Worm (Caenorhabditis elegans) whole organism, late embryonic: ENCODE data around the gene srw-67.

Experiments used
- C08G9.2 ChIP-seq: sonication (generic microtip); optimal IDR thresholded peaks from 2 replicates; lab custom pipeline; 2016; ENCODE audit warnings: mild to moderate bottlenecking, missing genetic modification characterization, moderate library complexity, missing compliant biosample characterization
- C38D4.7 ChIP-seq: fragments of 200-800 bp; sonication (Bioruptor generic); optimal IDR thresholded peaks from 2 replicates; lab custom pipeline; 2018; ENCODE audit warnings: mild to moderate bottlenecking, missing genetic modification characterization, moderate library complexity, missing compliant biosample characterization
- F13H6.1 ChIP-seq: sonication (generic microtip); optimal IDR thresholded peaks from 2 replicates; lab custom pipeline; 2016; ENCODE audit warnings: missing genetic modification characterization, missing compliant biosample characterization
- K02D7.2 ChIP-seq: sonication (generic microtip); optimal IDR thresholded peaks from 2 replicates; lab custom pipeline; 2017; ENCODE audit warnings: mild to moderate bottlenecking, missing genetic modification characterization, missing compliant biosample characterization
- T23F11.4 ChIP-seq: fragments of 200-800 bp; sonication (Bioruptor generic); optimal IDR thresholded peaks from 2 replicates; lab custom pipeline; 2018; ENCODE audit warnings: mild to moderate bottlenecking, missing genetic modification characterization, missing compliant biosample characterization
- ahr-1 ChIP-seq: sonication (generic microtip); optimal IDR thresholded peaks from 2 replicates; lab custom pipeline; 2016; ENCODE audit warnings: missing genetic modification characterization, missing compliant biosample characterization
- ceh-19 ChIP-seq: fragments of 200-800 bp; sonication (Bioruptor generic); optimal IDR thresholded peaks from 2 replicates; lab custom pipeline; 2018; ENCODE audit warnings: mild to moderate bottlenecking, missing genetic modification characterization, missing compliant biosample characterization
- ceh-2 ChIP-seq: sonication (generic microtip); optimal IDR thresholded peaks from 2 replicates; lab custom pipeline; 2016; ENCODE audit warnings: missing genotype, missing genetic modification characterization, missing compliant biosample characterization
- ceh-24 ChIP-seq: sonication (generic microtip); optimal IDR thresholded peaks from 2 replicates; lab custom pipeline; 2016; ENCODE audit warnings: mild to moderate bottlenecking, missing genetic modification characterization, missing compliant biosample characterization
- ceh-30 ChIP-seq: fragments of 150-350 bp; optimal IDR thresholded peaks from 2 replicates; lab custom pipeline; 2014; ENCODE audit warnings: missing biosample characterization, missing genetic modification characterization
- ceh-31 ChIP-seq: sonication (generic microtip); optimal IDR thresholded peaks from 2 replicates; lab custom pipeline; 2016; ENCODE audit warnings: missing genetic modification characterization, missing compliant biosample characterization
- ceh-45 ChIP-seq: fragments of 200-800 bp; sonication (Bioruptor generic); IDR thresholded peaks from 2 replicates; pipeline ENCODE4 v1.3.6; 2022; ENCODE audit warnings: missing genetic modification reagents, missing genetic modification characterization, missing compliant biosample characterization
- ceh-6 ChIP-seq: fragments of 200-800 bp; sonication (Bioruptor generic); optimal IDR thresholded peaks from 2 replicates; lab custom pipeline; 2018; ENCODE audit warnings: mild to moderate bottlenecking, missing genetic modification characterization, missing compliant biosample characterization
- elt-2 ChIP-seq: sonication (generic microtip); optimal IDR thresholded peaks from 2 replicates; lab custom pipeline; 2016; ENCODE audit warnings: missing genetic modification reagents, missing genetic modification characterization, missing compliant biosample characterization
- elt-4 ChIP-seq: sonication (generic microtip); optimal IDR thresholded peaks from 2 replicates; lab custom pipeline; 2016; ENCODE audit warnings: missing genetic modification characterization, missing compliant biosample characterization
- ets-4 ChIP-seq: sonication (generic microtip); optimal IDR thresholded peaks from 2 replicates; lab custom pipeline; 2016; ENCODE audit warnings: missing genetic modification characterization, missing compliant biosample characterization
- fkh-6 ChIP-seq: sonication (generic microtip); optimal IDR thresholded peaks from 2 replicates; lab custom pipeline; 2016; ENCODE audit warnings: missing genetic modification characterization, missing compliant biosample characterization
- gmeb-2 ChIP-seq: sonication (generic microtip); optimal IDR thresholded peaks from 2 replicates; lab custom pipeline; 2016; ENCODE audit warnings: missing genetic modification characterization, inconsistent platforms, missing compliant biosample characterization
- lim-6 ChIP-seq: sonication (generic microtip); optimal IDR thresholded peaks from 2 replicates; lab custom pipeline; 2016; ENCODE audit warnings: missing genetic modification characterization, missing compliant biosample characterization
- nhr-11 ChIP-seq: fragments of 150-350 bp; optimal IDR thresholded peaks from 2 replicates; lab custom pipeline; 2014; ENCODE audit warnings: missing biosample characterization, missing genetic modification characterization
- nhr-232 ChIP-seq: sonication (generic microtip); optimal IDR thresholded peaks from 2 replicates; lab custom pipeline; 2016; ENCODE audit warnings: missing genetic modification characterization, missing compliant biosample characterization
- pat-9 ChIP-seq: fragments of 200-800 bp; sonication (Bioruptor generic); optimal IDR thresholded peaks from 2 replicates; lab custom pipeline; 2018; ENCODE audit warnings: mild to moderate bottlenecking, missing genetic modification characterization, moderate library complexity, missing compliant biosample characterization
- pax-1 ChIP-seq: fragments of 150-350 bp; optimal IDR thresholded peaks from 2 replicates; lab custom pipeline; 2014; ENCODE audit warnings: missing biosample characterization, missing genetic modification characterization
- pha-4 ChIP-seq: fragments of 150-350 bp; optimal IDR thresholded peaks from 2 replicates; lab custom pipeline; 2018; ENCODE audit warnings: missing biosample characterization, missing genetic modification reagents, missing genetic modification characterization
- pqm-1 ChIP-seq: sonication (generic microtip); optimal IDR thresholded peaks from 2 replicates; lab custom pipeline; 2016; ENCODE audit warnings: missing genetic modification characterization, missing compliant biosample characterization
- pros-1 ChIP-seq: fragments of 150-350 bp; optimal IDR thresholded peaks from 2 replicates; lab custom pipeline; 2014; ENCODE audit warnings: missing biosample characterization, missing genetic modification reagents, missing genetic modification characterization
- rnt-1 ChIP-seq: sonication (generic microtip); optimal IDR thresholded peaks from 2 replicates; lab custom pipeline; 2016; ENCODE audit warnings: missing genetic modification characterization, missing compliant biosample characterization
- sox-4 ChIP-seq: sonication (generic microtip); optimal IDR thresholded peaks from 2 replicates; lab custom pipeline; 2017; ENCODE audit warnings: mild to moderate bottlenecking, missing genetic modification characterization, inconsistent platforms, missing compliant biosample characterization
- syd-9 ChIP-seq: sonication (generic microtip); optimal IDR thresholded peaks from 2 replicates; lab custom pipeline; 2016; ENCODE audit warnings: mild to moderate bottlenecking, missing genetic modification characterization, moderate library complexity, missing compliant biosample characterization
- tbx-7 ChIP-seq: sonication (generic microtip); optimal IDR thresholded peaks from 2 replicates; lab custom pipeline; 2016; ENCODE audit warnings: missing genotype, missing genetic modification characterization, missing compliant biosample characterization
- ttx-3 ChIP-seq: sonication (generic microtip); optimal IDR thresholded peaks from 2 replicates; lab custom pipeline; 2016; ENCODE audit warnings: missing genetic modification reagents, missing genetic modification characterization, missing compliant biosample characterization
- unc-3 ChIP-seq, 2 experiments: fragments of 200-800 bp in 1 of 2; sonication (Bioruptor generic) in 1 of 2; sonication (generic microtip) in 1 of 2; conservative IDR thresholded peaks in 1 of 2; optimal IDR thresholded peaks in 1 of 2; 2 replicates each; pipeline versions ENCODE4 v1.3.6 to Lab custom; 2016 to 2022; ENCODE audit warnings: missing compliant biosample characterization in 2 of 2, missing genetic modification characterization in 2 of 2, missing genetic modification reagents in 1 of 2
- unc-86 ChIP-seq: sonication (generic microtip); optimal IDR thresholded peaks from 2 replicates; lab custom pipeline; 2016; ENCODE audit warnings: missing genetic modification characterization, missing compliant biosample characterization
- ztf-16 ChIP-seq: sonication (generic microtip); optimal IDR thresholded peaks from 2 replicates; lab custom pipeline; 2017; ENCODE audit warnings: missing genetic modification characterization, missing compliant biosample characterization

srw-67 gene

DNA sequence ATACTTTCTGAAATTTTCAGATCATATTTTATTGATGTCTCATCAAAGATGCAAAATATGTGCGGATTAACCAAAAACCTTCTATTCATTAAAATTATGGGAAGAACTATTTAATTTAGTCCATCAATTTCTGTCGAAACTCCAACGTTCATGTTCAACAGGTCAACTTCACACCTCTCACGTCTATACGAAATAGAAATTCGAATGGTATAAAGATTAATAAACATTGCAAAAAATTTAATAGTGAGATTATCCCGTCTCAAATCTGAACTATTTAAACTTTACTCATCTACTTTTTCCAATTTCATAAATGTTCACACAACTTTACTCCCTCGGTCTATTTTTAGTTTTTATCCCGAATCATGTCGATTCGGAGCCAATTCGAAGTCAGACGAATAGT lies 7.9 kb upstream of the srw-67 start, which contains the start of gene R13D7.2:
TSS of gene R13D7.2 (plus strand) at position 301 of the 400 bp plus-strand sequence.
- TF ChIP-seq nhr-232 (no peak), unc-86 (no peak), ceh-24 (tag; lab: Kevin White, UChicago) (no peak), elt-4 (no peak), lim-6 (tag; lab: Kevin White, UChicago) (no peak), K02D7.2 (tag; lab: Kevin White, UChicago) (no peak), ceh-19 (GFP tag; lab: Kevin White, UChicago) (no peak), pros-1 (tag; lab: Kevin White, UChicago) (no peak), pha-4 (tag; lab: Kevin White, UChicago) (no peak), ahr-1 (no peak), ztf-16 (tag; lab: Kevin White, UChicago) (no peak), pax-1 (no peak)

DNA sequence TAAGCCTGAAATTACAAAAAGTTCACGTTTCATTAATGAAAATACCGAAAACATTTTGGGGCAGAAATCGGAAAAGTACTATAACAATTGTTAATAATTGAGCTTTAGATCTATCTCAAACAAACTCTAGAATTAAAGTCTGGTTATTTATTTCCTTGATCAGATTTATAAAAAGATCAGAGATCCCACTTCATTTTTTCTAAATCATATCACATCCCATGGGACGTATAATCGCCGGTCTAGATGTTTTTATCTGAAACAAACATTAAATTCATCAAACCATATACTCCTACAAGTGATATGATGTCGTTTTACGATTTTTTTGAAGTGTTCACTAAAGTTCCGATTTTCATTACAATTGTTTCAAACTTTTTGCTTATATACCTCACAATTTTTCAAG lies 5.8 kb upstream of the srw-67 start, which contains the start of gene str-41:
TSS of gene str-41 (plus strand) at position 301 of the 400 bp plus-strand sequence.
- TF ChIP-seq nhr-11 (tag; lab: Kevin White, UChicago), result no peak
- TF ChIP-seq ceh-31, result no peak

DNA sequence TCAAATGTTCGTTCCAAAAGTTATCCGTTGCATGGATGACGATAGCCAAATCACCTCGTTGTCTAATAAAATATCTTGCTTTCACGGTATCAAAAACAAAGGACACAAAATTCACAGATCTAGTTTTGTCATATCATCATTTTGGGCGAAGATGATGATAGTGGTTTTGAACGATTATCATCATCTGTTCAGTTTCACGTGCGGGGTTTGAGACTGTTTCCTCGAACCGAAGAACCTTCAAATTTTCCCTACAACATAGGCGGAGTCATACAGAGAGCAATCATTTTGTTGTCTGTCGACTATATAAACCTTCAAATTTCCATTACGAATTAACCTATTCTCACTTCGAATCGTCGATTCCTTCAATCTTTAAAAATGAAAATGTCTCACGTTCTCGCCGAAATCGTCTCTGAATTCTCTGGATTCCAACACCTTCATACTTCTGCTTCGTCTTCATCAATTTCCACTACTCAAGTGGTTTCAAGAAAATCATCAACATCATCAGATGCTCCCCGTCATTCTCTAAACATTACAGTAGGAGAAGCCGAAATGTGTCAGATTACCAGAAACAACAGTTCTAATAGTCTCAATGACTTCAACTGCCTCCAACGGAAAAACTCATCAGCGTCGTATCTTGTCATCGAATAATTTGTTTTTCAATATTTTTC lies 4.2 kb upstream of the srw-67 start, which contains the start of gene F18E3.11:
TSS of gene F18E3.11 (plus strand) at position 376 of the 668 bp plus-strand sequence.
- TF ChIP-seq pax-1 (no peak), C08G9.2 (no peak), ceh-6 (no peak)

DNA sequence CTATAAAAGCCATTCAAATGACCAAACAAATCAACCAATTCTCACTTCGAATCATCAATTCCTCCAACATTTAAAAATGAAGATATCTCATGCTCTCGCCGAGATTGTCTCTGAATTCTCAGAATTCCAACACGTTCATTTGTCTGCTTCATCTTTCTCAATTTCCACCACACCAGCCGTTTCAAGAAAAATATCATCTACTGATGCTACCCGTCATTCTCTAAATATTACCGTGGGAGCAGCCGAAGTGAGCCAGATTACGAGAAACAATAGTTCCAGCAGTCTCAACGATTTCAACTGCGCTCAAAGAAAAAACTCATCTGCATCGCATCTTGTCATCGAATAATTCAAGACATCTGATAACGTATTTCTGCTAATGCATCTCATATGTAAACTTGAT lies 2.6 kb upstream of the srw-67 start, which contains the start of gene F18E3.12:
TSS of gene F18E3.12 (plus strand) at position 77 of the 400 bp plus-strand sequence.
- TF ChIP-seq C08G9.2, result no peak
- TF ChIP-seq pqm-1 (tag; lab: Kevin White, UChicago), result no peak
- no peak for TF ChIP-seq ahr-1
- TF ChIP-seq rnt-1 (tag; lab: Kevin White, UChicago), result no peak
- no peak for TF ChIP-seq ttx-3 (tag; lab: Kevin White, UChicago)
- TF ChIP-seq C38D4.7 (GFP tag; lab: Kevin White, UChicago), result no peak

DNA sequence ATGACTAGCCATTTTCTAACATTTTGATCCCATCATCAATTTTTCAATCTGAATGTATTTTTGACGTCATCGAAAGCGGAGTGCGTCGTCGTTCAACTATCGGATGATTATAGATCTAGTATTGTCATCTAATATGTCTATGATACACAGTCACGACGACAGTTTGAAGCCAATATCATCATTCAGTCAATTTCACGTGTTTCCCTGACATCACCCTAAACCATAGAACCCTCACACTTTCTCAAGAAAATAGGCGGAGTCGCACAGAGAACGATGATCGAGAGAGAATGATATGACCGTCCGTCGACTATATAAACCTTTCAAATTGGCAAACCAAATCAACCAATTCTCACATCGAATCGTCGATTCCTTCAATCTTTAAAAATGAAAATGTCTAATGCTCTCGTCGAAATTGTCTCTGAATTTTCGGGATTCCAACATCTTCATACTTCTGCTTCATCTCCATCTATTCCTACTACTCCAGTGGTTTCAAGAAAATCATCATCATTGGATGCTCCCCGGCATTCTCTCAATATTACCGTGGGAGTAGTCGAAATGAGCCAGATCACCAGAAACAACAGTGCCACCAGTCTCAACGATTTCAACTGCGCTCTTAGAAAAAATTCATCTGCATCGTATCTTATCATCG lies 1.6 kb upstream of the srw-67 start, which contains the start of gene F18E3.13:
TSS of gene F18E3.13 (plus strand) at position 385 of the 649 bp plus-strand sequence.
- TF ChIP-seq pros-1 (tag; lab: Kevin White, UChicago), result no peak
- TF ChIP-seq T23F11.4, result no peak
- no peak for TF ChIP-seq ceh-30 (tag; lab: Kevin White, UChicago)
- no peak for TF ChIP-seq F13H6.1 (tag; lab: Kevin White, UChicago)
- no peak for TF ChIP-seq ceh-6
- TF ChIP-seq nhr-11 (tag; lab: Kevin White, UChicago), result no peak

DNA sequence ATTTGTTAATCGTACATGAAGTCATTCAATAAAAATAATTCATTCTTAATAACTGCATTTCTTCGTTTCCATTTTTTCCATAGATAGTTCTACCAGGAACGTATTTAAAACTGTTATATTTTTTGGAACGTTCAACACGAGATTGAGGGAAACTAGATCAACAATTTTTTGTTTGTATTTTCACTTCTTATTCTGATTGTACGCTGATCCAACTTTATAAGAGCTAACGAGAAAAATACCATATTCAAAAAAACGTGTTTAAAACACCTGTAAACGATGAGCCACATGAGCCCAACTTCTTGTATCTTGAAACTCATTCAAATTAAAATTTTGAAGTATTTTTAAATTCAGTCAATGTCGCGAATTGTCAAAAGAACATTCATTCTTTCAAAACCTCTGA lies 891 bp upstream of the srw-67 start:
- TF ChIP-seq lim-6 (tag; lab: Kevin White, UChicago) (no peak), ceh-45 (no peak), unc-3 (GFP tag; conservative IDR thresholded peaks at IDR 0.05; lab: Robert Waterston, UW) (no peak), unc-3 (tag; optimal IDR thresholded peaks at IDR 0.05; lab: Kevin White, UChicago) (no peak), sox-4 (no peak), pqm-1 (tag; lab: Kevin White, UChicago) (no peak), syd-9 (tag; lab: Kevin White, UChicago) (no peak), elt-2 (tag; lab: Kevin White, UChicago) (no peak), ceh-31 (no peak), pat-9 (tag; lab: Kevin White, UChicago) (no peak), ztf-16 (tag; lab: Kevin White, UChicago) (no peak), gmeb-2 (no peak), unc-86 (no peak), fkh-6 (tag; lab: Kevin White, UChicago) (no peak), elt-4 (no peak), ets-4 (tag; lab: Kevin White, UChicago) (no peak), pha-4 (tag; lab: Kevin White, UChicago) (no peak), pax-1 (no peak), tbx-7 (no peak), ceh-2 (tag; lab: Kevin White, UChicago) (no peak)
